Fruit fly (Drosophila melanogaster): Measurements from ENCODE around the gene sgl.

sgl gene

DNA sequence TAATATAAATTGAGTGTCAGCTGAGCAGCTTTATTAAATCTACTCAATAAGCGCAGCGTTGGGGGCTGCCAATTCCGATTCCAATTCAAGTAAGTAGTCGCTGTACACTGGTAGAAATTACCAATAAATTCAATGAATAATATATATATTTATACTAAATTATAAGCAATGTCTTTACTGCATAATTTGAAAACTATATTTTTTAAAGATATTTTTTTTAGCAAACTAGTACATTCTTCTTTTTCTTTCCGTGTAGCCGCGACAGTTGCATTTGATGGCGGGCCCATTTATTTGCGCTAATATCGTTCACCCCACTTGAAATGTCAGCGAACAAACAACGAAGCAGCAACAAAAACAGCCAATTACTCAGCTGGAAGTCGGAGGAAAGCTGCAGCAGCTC is 12.8 kb upstream of the sgl start (continued):
- TF ChIP-seq pdm3 (GFP tag; optimal IDR thresholded peaks at IDR 0.05) (peak; percentile 41), CG3919 (GFP tag; optimal IDR thresholded peaks at IDR 0.05) (peak; percentile 73), CG1621 (tag; optimal IDR thresholded peaks at IDR 0.05) (peak; percentile 22), acj6 (GFP tag; optimal IDR thresholded peaks at IDR 0.05) (peak; percentile 67), CG11902 (GFP tag; optimal IDR thresholded peaks at IDR 0.05) (peak; percentile 29), ss (GFP tag; optimal IDR thresholded peaks at IDR 0.05) (peak; percentile 52 to 61), fd59A (GFP tag; optimal IDR thresholded peaks at IDR 0.05) (peak; percentile 7)

DNA sequence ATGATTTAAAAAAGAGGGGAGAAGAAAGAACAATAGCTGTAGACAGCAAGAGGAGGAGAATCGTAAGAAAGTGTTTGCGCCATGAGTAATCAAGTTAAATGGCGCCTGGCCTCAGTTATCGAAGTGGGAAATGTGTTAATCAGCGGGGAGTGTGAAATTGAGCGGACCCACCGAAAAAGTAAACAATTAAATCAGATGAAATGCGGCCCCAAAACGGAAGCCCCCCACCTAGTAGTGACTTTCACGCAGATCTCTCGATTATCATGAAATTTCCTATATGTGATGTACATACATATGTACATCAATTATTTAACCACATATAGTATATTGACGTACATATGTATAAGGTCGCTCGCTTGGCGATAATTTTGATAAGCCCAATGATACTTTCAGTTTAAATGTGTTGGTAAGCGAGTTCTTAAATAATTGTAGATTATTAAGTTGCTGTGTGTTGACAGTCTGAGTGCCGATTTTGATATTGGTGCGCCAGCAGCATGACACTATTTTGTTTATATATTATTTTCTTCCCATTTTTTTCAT is 12.1 kb upstream of the sgl start:
- TF ChIP-seq lz (GFP tag; optimal IDR thresholded peaks at IDR 0.05), result no peak
- peak; percentile 84 for TF ChIP-seq svp (GFP tag)
- peak; percentile 44 for TF ChIP-seq Eip78C (GFP tag)
- TF ChIP-seq vri (GFP tag; optimal IDR thresholded peaks at IDR 0.05), result peak; percentile 17
- TF ChIP-seq fkh (GFP tag; optimal IDR thresholded peaks at IDR 0.05), result peak; percentile 48
- no peak for TF ChIP-seq Eip93F (GFP tag; optimal IDR thresholded peaks at IDR 0.05)

DNA sequence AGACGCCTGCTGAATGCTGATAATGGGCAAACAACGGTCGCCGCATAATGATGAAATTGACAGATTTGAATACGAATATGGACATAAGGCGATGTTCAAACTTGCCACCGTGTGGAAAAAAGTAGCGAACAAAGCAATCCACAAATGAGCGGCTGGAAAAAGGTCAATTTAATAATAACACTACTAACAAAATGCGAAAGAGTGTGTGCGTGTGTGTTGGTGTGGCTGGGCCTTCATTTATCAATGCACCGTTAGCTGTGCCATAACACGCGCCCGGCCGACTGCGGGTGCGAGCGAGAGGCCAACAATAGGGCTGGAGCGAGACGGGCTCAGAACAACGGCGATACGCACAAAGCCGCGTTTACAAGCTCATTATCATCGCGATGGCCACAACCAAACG is 11.3 kb upstream of the sgl start:
- TF ChIP-seq CG6854 (GFP tag; optimal IDR thresholded peaks at IDR 0.05), result no peak
- TF ChIP-seq vri (GFP tag; optimal IDR thresholded peaks at IDR 0.05), result peak; percentile 3
- TF ChIP-seq Eip78C (GFP tag), result peak; percentile 1
- TF ChIP-seq svp (GFP tag), result peak; percentile 18

DNA sequence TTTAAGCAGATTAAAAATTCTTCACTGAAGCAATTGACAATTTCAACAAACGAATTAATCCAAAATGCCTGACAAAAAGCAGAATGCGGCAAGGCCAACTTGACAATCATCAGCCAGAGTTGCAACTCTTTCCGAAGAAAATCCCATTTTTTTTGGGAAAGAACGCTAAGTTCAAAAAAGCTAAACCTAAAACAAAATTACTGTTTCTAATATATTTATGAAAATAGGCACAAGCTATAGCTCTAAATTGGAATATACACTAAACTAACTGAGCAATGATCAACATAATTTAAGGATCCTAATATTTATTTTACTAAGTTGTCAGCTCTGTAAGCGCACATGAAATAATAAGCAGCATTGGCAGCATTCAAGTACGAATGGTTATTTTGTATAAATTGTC is 7.8 kb upstream of the sgl start, which contains the start of gene CG10063:
Gene CG10063, minus strand, starts transcription at position 101 of the 400 bp plus-strand sequence.
- TF ChIP-seq CG6808 (GFP tag; optimal IDR thresholded peaks at IDR 0.05), result peak; percentile 75
- TF ChIP-seq net (GFP tag; optimal IDR thresholded peaks at IDR 0.05), result no peak

DNA sequence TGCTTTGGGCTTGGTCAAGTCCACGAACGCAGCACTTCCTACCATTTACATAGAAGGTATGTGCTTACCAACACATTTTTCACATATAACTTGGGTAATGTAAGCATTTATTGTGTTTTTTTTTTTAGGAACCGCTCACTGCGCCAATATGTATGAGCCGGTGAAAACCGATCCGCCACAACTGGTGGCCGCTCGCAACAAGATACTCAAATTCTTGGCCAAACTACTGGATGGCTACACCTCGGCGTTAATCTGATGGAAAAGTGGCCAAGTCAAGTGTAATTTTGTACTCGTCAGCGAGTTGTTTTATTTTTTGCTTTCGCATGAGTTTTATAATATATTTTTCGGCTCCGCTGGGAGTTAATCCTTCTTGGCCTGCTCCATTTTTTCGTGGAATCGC is 6.7 kb upstream of the sgl start:
- no peak for TF ChIP-seq fkh (GFP tag; optimal IDR thresholded peaks at IDR 0.05)
- TF ChIP-seq CG11294 (GFP tag; IDR thresholded peaks at IDR 0.05), result no peak
- no peak for TF ChIP-seq fd59A (GFP tag; optimal IDR thresholded peaks at IDR 0.05)
- no peak for TF ChIP-seq Sox102F (GFP tag; optimal IDR thresholded peaks at IDR 0.05)

DNA sequence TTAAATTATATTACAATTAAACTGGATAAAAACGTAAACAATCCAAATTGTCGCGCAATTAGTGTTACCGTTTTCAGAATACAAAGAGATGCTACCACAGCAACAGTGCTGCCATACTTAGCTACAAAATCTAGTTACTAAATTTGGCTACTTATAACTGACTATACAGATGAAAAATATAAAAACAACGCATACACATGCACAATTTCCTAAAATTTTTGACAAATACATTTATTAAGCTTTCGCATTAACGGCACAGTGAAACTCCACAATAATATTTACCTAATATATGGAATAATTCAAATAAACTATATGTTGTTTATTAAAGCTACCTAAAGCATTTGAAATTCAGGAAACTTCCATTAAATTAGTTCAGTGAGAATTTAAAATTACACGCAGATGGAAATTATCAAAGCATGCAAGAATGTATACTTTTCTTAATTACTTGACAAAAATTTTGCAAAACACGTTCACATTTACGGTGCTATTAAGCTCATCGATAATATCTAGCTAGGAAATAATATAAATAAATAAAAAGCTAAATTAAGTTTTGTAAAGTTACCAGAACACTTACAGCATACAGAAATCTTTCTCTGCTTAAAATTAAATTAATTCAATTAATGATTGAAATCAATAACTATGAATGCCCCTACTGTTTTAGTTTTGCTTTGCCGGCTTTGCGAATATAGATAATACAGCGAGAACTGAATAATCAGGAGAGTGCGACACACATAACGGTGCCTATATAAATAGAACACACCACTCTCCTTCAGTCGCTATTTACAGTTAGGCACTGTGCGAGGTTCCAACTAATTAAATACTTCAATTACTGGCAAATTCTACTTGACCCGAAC is 4.6 kb upstream of the sgl start, which contains the start of the genes Mis12 and CG9953:
Gene Mis12, minus strand, starts transcription at position 88 of the 854 bp plus-strand sequence.
Gene CG9953, plus strand, starts transcription at position 698 of the 854 bp plus-strand sequence.
- TF ChIP-seq fd59A (GFP tag; optimal IDR thresholded peaks at IDR 0.05), result no peak
- peak; percentile 14 for TF ChIP-seq CG11902 (GFP tag; optimal IDR thresholded peaks at IDR 0.05)
- peak; percentile 55 for TF ChIP-seq pdm3 (GFP tag; optimal IDR thresholded peaks at IDR 0.05)
- TF ChIP-seq Lpt (GFP tag; optimal IDR thresholded peaks at IDR 0.05), result no peak
- TF ChIP-seq vri (GFP tag; optimal IDR thresholded peaks at IDR 0.05), result no peak
- no peak for TF ChIP-seq salr (GFP tag; optimal IDR thresholded peaks at IDR 0.05)
- TF ChIP-seq Hr38 (GFP tag; optimal IDR thresholded peaks at IDR 0.05), result no peak
- TF ChIP-seq CG34406 (GFP tag; optimal IDR thresholded peaks at IDR 0.05), result peak; percentile 19
- no peak for TF ChIP-seq Met (GFP tag; optimal IDR thresholded peaks at IDR 0.05)
- no peak for TF ChIP-seq ss (GFP tag; optimal IDR thresholded peaks at IDR 0.05)
- peak; percentile 24 for TF ChIP-seq Hr39 (GFP tag; optimal IDR thresholded peaks at IDR 0.05)
- peak; percentile 24 for TF ChIP-seq CG6276 (GFP tag; optimal IDR thresholded peaks at IDR 0.05)
- no peak for TF ChIP-seq dsx (GFP tag; optimal IDR thresholded peaks at IDR 0.05; ENCODE audit: poor library complexity, severe bottlenecking)
- peak; percentile 80 for TF ChIP-seq eg (GFP tag; IDR thresholded peaks at IDR 0.05)
- TF ChIP-seq CG7368 (GFP tag; optimal IDR thresholded peaks at IDR 0.05), result no peak
- peak; percentile 67 for TF ChIP-seq CG32006 (GFP tag; optimal IDR thresholded peaks at IDR 0.05)
- TF ChIP-seq Gug (GFP tag; IDR thresholded peaks at IDR 0.05), result peak; percentile 27; the same call in 1 of the 2 replicates
- TF ChIP-seq fd85E (GFP tag; optimal IDR thresholded peaks at IDR 0.05), result no peak
- peak; percentile 44 for TF ChIP-seq CG10631 (GFP tag; optimal IDR thresholded peaks at IDR 0.05)
- peak; percentile 86 for TF ChIP-seq Eip78C (GFP tag)
- no peak for TF ChIP-seq CG9139 (GFP tag; optimal IDR thresholded peaks at IDR 0.05)
- TF ChIP-seq CG8119 (GFP tag; IDR thresholded peaks at IDR 0.05), result no peak; the same call in 2 of the 3 replicates
- peak; percentile 44 for TF ChIP-seq CG3919 (GFP tag; optimal IDR thresholded peaks at IDR 0.05)
- no peak for TF ChIP-seq CG16779 (tag; optimal IDR thresholded peaks at IDR 0.05)
- peak; percentile 48 for TF ChIP-seq lz (GFP tag; optimal IDR thresholded peaks at IDR 0.05)
- TF ChIP-seq CG11762 (GFP tag; optimal IDR thresholded peaks at IDR 0.05; ENCODE audit: insufficient read depth), result no peak
- TF ChIP-seq CG6163 (GFP tag; IDR thresholded peaks at IDR 0.05), result peak; percentile 74
- TF ChIP-seq achi (GFP tag; optimal IDR thresholded peaks at IDR 0.05), result peak; percentile 48
- TF ChIP-seq CG6808 (GFP tag; optimal IDR thresholded peaks at IDR 0.05), result peak; percentile 31

Measured in whole organism, prepupa.